Worm (Caenorhabditis elegans): ENCODE data around the gene Y38E10A.17.
A peak's percentile ranks its signal among the peaks of the same experiment; 100 is the strongest.

Y38E10A.17 gene

DNA sequence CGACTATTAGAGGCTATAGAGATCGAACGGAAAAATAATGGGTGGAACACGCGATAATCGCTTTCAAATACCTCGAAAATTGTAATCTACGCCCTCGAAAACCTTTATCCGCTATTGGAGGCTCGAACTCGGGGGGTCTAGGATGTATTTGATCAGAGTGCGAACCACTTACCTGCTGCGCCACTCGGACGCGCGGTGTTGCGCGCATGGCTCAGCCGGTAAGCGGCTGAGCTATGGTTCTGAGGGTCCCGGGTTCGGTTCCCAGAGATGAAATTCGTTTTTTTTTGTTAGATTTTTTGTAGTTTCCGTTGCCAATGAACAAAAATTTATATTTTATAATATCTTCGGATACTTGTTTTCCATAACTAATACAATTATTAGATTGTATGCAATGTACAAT is 33.5 kb upstream of the Y38E10A.17 start:
- TF ChIP-seq efl-1 (optimal IDR thresholded peaks at IDR 0.05), result no peak
- TF ChIP-seq efl-1 (GFP tag; optimal IDR thresholded peaks at IDR 0.05 in 1 of 2), result peak in 1 of 2 experiments; percentile 10
- no peak for TF ChIP-seq nhr-85 (tag)

DNA sequence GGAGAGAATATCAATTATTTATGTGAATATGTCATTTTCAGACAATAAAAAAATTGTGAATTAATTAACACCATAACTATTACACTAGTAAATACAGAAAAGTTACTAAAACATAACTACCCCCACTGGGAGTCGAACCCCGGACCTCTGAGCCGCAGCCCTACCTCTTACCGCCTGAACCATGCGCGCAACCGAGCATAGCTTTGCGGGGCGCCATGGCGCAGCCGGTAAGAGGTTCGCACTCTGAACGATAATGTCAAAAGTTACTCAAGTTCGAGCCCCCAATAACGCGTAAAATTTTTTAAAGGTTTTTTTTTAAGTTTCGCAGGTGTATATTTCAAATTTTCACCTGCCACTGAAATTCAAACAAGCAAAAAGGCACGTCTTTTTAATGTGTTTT is 31.4 kb upstream of the Y38E10A.17 start:
- TF ChIP-seq unc-30 (tag; optimal IDR thresholded peaks at IDR 0.05) (no peak), efl-1 (optimal IDR thresholded peaks at IDR 0.05) (no peak), efl-1 (GFP tag; optimal IDR thresholded peaks at IDR 0.05 in 1 of 2) (peak in 1 of 2 experiments; percentile 28), fkh-8 (tag; optimal IDR thresholded peaks at IDR 0.05) (peak; percentile 3)

DNA sequence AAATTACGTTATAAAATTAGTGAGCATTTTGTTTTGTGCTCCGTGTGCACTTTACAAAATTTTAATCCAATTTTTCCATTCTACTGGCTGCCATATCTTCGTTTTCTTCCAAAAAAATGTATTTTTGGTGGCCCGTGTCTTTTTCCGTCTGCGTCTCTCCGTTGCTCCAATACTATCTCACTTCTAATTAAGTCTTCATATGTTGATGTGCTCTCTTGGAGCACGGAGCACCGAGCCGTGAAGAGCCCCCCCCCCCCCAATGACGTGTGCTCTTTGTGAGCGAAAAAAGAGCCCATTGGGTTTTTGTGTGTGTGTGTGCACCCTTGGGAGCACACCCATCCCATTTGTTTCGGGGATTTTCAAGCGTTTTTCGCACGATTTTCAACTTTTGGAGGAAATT is 30.4 kb upstream of the Y38E10A.17 start:
- TF ChIP-seq vab-15 (tag; optimal IDR thresholded peaks at IDR 0.05) (no peak), grh-1 (GFP tag; IDR thresholded peaks at IDR 0.05) (no peak), dsc-1 (tag; optimal IDR thresholded peaks at IDR 0.05) (peak; percentile 67), nhr-71 (tag; optimal IDR thresholded peaks at IDR 0.05) (peak; percentile 4), fkh-8 (tag; optimal IDR thresholded peaks at IDR 0.05) (peak; percentile 9), efl-1 (optimal IDR thresholded peaks at IDR 0.05) (peak in 1 of 2 experiments; percentile 7), efl-1 (GFP tag; optimal IDR thresholded peaks at IDR 0.05 in 1 of 2) (peak in 1 of 2 experiments; percentile 74), ceh-8 (GFP tag; optimal IDR thresholded peaks at IDR 0.05) (peak; percentile 44), tbx-2 (tag; optimal IDR thresholded peaks at IDR 0.05) (peak; percentile 25), lin-14 (GFP tag; optimal IDR thresholded peaks at IDR 0.05) (peak; percentile 74)

DNA sequence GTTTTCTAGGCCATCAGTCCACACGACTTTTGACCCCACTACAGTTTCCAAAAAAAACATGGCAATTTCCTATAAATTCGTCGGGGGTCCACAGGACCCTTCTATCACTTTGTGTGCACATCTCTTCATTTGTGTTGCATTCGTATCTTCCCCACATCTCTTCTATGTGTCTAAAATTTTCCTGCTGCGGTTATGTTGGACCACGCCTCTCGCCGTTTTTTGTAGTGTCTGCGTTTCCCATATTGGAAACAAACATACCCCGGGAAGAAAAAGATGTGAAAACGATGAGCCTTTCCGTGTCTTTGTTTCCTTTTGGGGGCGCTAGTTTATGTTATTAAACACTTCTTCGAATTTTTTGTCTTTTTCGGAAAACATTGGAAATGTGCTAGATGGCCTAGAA is 27.3 kb upstream of the Y38E10A.17 start:
- TF ChIP-seq tbx-2 (tag; optimal IDR thresholded peaks at IDR 0.05) (no peak), lin-14 (GFP tag; optimal IDR thresholded peaks at IDR 0.05) (peak; percentile 49), dpl-1 (GFP tag; optimal IDR thresholded peaks at IDR 0.05) (no peak), hpl-2 (GFP tag; optimal IDR thresholded peaks at IDR 0.05) (no peak)

DNA sequence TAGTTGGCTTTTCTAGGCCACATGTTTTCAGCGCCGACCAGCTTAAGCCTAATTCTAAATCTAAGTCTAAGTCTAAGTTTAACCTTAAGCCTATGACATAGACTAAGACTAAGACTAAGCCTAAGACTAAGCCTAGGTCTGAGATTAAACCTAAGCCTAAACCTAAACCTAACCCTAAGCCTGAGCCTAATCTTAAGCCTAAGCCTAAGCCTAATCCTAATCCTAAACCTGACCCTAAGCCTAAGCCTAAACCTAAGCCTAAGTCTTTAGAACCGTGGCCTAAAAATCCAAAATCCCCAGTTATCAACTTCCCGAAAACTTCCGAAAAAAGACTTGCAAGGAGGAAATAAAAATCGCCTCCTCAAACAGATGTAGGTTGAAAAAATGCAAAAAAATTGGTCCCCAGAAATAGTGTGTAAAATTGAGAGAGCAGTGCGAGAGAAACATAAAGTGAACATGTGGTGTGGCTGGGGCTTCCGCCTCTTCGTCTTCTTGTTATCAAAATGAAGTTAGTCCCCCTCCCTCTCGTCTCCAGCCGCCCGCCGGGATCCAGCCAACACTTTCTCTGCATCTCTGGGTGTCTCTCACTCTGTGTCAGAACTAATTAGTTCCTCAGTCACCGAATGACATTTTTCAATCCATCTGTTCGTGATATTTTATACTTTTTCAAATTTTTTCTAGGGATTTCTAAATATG is 25.2 kb upstream of the Y38E10A.17 start:
- TF ChIP-seq lin-15B (tag; optimal IDR thresholded peaks at IDR 0.05) (no peak), pax-3 (tag; optimal IDR thresholded peaks at IDR 0.05) (no peak), nhr-76 (tag; optimal IDR thresholded peaks at IDR 0.05) (no peak), C34B4.2 (tag; optimal IDR thresholded peaks at IDR 0.05) (no peak), snpc-4 (tag; optimal IDR thresholded peaks at IDR 0.05) (no peak), dpl-1 (GFP tag; optimal IDR thresholded peaks at IDR 0.05) (peak in 2 of 3 experiments; percentile 13 to 29), skn-1 (tag; optimal IDR thresholded peaks at IDR 0.05) (no peak), sup-37 (GFP tag; optimal IDR thresholded peaks at IDR 0.05) (no peak), hlh-4 (tag; optimal IDR thresholded peaks at IDR 0.05) (no peak), swsn-7 (tag; optimal IDR thresholded peaks at IDR 0.05) (peak; percentile 24), unc-30 (tag; optimal IDR thresholded peaks at IDR 0.05) (no peak), aha-1 (tag; optimal IDR thresholded peaks at IDR 0.05) (no peak), ceh-63 (GFP tag; optimal IDR thresholded peaks at IDR 0.05) (no peak), ces-1 (GFP tag; optimal IDR thresholded peaks at IDR 0.05) (no peak), lin-14 (GFP tag; optimal IDR thresholded peaks at IDR 0.05) (peak; percentile 90), hpl-2 (GFP tag; optimal IDR thresholded peaks at IDR 0.05) (no peak), nhr-47 (tag; optimal IDR thresholded peaks at IDR 0.05) (peak; percentile 20), fkh-8 (tag; optimal IDR thresholded peaks at IDR 0.05) (peak; percentile 16), nhr-20 (tag; optimal IDR thresholded peaks at IDR 0.05) (peak; percentile 2), tbx-2 (tag; optimal IDR thresholded peaks at IDR 0.05) (no peak), nhr-19 (GFP tag; conservative IDR thresholded peaks at IDR 0.05) (peak; percentile 52), snu-23 (GFP tag; optimal IDR thresholded peaks at IDR 0.05) (peak; percentile 45), fos-1 (tag; optimal IDR thresholded peaks at IDR 0.05) (no peak), nhr-11 (tag; optimal IDR thresholded peaks at IDR 0.05) (no peak), egl-13 (tag; optimal IDR thresholded peaks at IDR 0.05) (no peak), ztf-11 (tag; optimal IDR thresholded peaks at IDR 0.05) (no peak), ztf-4 (tag; optimal IDR thresholded peaks at IDR 0.05) (no peak), ets-5 (GFP tag; IDR thresholded peaks at IDR 0.05) (no peak), mdl-1 (tag; optimal IDR thresholded peaks at IDR 0.05) (peak in 1 of 2 experiments; percentile 1), lin-35 (GFP tag; optimal IDR thresholded peaks at IDR 0.05) (peak in 1 of 2 experiments; percentile 13), elt-3 (tag; optimal IDR thresholded peaks at IDR 0.05) (peak in 1 of 6 experiments; percentile 15), hlh-17 (GFP tag; optimal IDR thresholded peaks at IDR 0.05; ENCODE audit: borderline replicate concordance) (no peak), Y116A8C.19 (tag; optimal IDR thresholded peaks at IDR 0.05; ENCODE audit: borderline replicate concordance) (no peak), ceh-90 (tag; optimal IDR thresholded peaks at IDR 0.05) (no peak)
